Worm (Caenorhabditis elegans) whole organism, young adult: Measurements from ENCODE around the gene algn-8.

Experiments used
- B0336.3 ChIP-seq: fragments of 200-800 bp; sonication (Bioruptor generic); IDR thresholded peaks from 2 replicates; pipeline ENCODE4 v1.3.6; 2022; ENCODE audit warnings: missing genetic modification characterization, missing compliant biosample characterization
- F22D6.2 ChIP-seq: sonication (generic microtip); optimal IDR thresholded peaks from 2 replicates; lab custom pipeline; 2016; ENCODE audit warnings: mild to moderate bottlenecking, missing genetic modification characterization, missing compliant biosample characterization
- F52B5.7 ChIP-seq: sonication (generic microtip); optimal IDR thresholded peaks from 2 replicates; lab custom pipeline; 2016; ENCODE audit warnings: mild to moderate bottlenecking, missing genetic modification characterization, missing compliant biosample characterization
- F57C9.4 ChIP-seq: sonication (generic microtip); optimal IDR thresholded peaks from 2 replicates; lab custom pipeline; 2017; ENCODE audit warnings: mild to moderate bottlenecking, missing genetic modification characterization, missing compliant biosample characterization
- Y53F4B.3 ChIP-seq: fragments of 200-800 bp; sonication (Bioruptor generic); IDR thresholded peaks from 2 replicates; pipeline ENCODE4 v1.3.6; 2022; ENCODE audit warnings: missing genetic modification reagents, missing genetic modification characterization, missing compliant biosample characterization
- Y79H2A.3 ChIP-seq: fragments of 200-800 bp; sonication (Bioruptor generic); conservative IDR thresholded peaks from 2 replicates; pipeline ENCODE4 v1.3.6; 2022; ENCODE audit warnings: missing genetic modification reagents, missing genetic modification characterization, missing compliant biosample characterization
- Y95B8A.8 ChIP-seq: fragments of 200-800 bp; sonication (Bioruptor generic); IDR thresholded peaks from 2 replicates; pipeline ENCODE4 v1.3.6; 2022; ENCODE audit warnings: missing genetic modification reagents, missing genetic modification characterization, missing compliant biosample characterization
- akir-1 ChIP-seq: fragments of 200-800 bp; sonication (Bioruptor generic); optimal IDR thresholded peaks from 2 replicates; lab custom pipeline; 2018; ENCODE audit warnings: mild to moderate bottlenecking, missing genetic modification characterization, moderate library complexity, missing compliant biosample characterization
- ama-1 ChIP-seq, 3 experiments: fragments of 150-350 bp in 1 of 3; sonication (generic microtip) in 2 of 3; optimal IDR thresholded peaks; 2 replicates each; lab custom pipeline; 2014 to 2018; ENCODE audit warnings: missing biosample characterization in 2 of 3, missing genetic modification characterization in 2 of 3, missing genetic modification reagents in 2 of 3
- aptf-3 ChIP-seq: fragments of 200-800 bp; sonication (Bioruptor generic); IDR thresholded peaks from 2 replicates; pipeline ENCODE4 v1.3.6; 2022; ENCODE audit warnings: missing genetic modification characterization, missing compliant biosample characterization
- athp-1 ChIP-seq: sonication (generic microtip); optimal IDR thresholded peaks from 2 replicates; lab custom pipeline; 2017; ENCODE audit warnings: mild to moderate bottlenecking, missing genetic modification characterization, missing compliant biosample characterization
- bed-1 ChIP-seq: fragments of 200-800 bp; sonication (Bioruptor generic); IDR thresholded peaks from 2 replicates; pipeline ENCODE4 v1.3.6; 2022; ENCODE audit warnings: missing genetic modification reagents, missing genetic modification characterization, missing compliant biosample characterization
- cebp-2 ChIP-seq: fragments of 200-800 bp; sonication (Bioruptor generic); IDR thresholded peaks from 2 replicates; pipeline ENCODE4 v1.3.6; 2022; ENCODE audit warnings: missing genetic modification characterization, missing compliant biosample characterization
- ceh-100 ChIP-seq: fragments of 200-800 bp; sonication (Bioruptor generic); IDR thresholded peaks from 2 replicates; pipeline ENCODE4 v1.3.6; 2022; ENCODE audit warnings: missing genetic modification reagents, missing genetic modification characterization, missing compliant biosample characterization
- ceh-40 ChIP-seq: fragments of 200-800 bp; sonication (Bioruptor generic); IDR thresholded peaks from 2 replicates; pipeline ENCODE4 v1.3.6; 2022; ENCODE audit warnings: missing genetic modification characterization, missing compliant biosample characterization
- ceh-58 ChIP-seq: fragments of 200-800 bp; sonication (Bioruptor generic); IDR thresholded peaks from 2 replicates; pipeline ENCODE4 v1.3.6; 2022; ENCODE audit warnings: missing genetic modification characterization, missing compliant biosample characterization
- chd-7 ChIP-seq: sonication (generic microtip); optimal IDR thresholded peaks from 2 replicates; lab custom pipeline; 2016; ENCODE audit warnings: mild to moderate bottlenecking, missing genetic modification characterization, moderate library complexity, missing compliant biosample characterization
- dpff-1 ChIP-seq: sonication (generic microtip); optimal IDR thresholded peaks from 2 replicates; lab custom pipeline; 2017; ENCODE audit warnings: mild to moderate bottlenecking, missing genetic modification characterization, missing compliant biosample characterization
- egl-18 ChIP-seq: fragments of 200-800 bp; sonication (Bioruptor generic); IDR thresholded peaks from 2 replicates; pipeline ENCODE4 v1.3.6; 2022; ENCODE audit warnings: missing genetic modification reagents, missing genetic modification characterization, missing compliant biosample characterization
- egl-44 ChIP-seq: fragments of 200-800 bp; sonication (Bioruptor generic); IDR thresholded peaks from 2 replicates; pipeline ENCODE4 v1.3.6; 2022; ENCODE audit warnings: missing genetic modification reagents, missing genetic modification characterization, missing compliant biosample characterization
- hlh-26 ChIP-seq: fragments of 200-800 bp; sonication (Bioruptor generic); conservative IDR thresholded peaks from 2 replicates; pipeline ENCODE4 v1.3.6; 2022; ENCODE audit warnings: missing genetic modification reagents, missing genetic modification characterization, missing compliant biosample characterization
- hmg-20 ChIP-seq: fragments of 200-800 bp; sonication (Bioruptor generic); IDR thresholded peaks from 2 replicates; pipeline ENCODE4 v1.3.6; 2022; ENCODE audit warnings: missing genetic modification reagents, missing genetic modification characterization, missing compliant biosample characterization
- lag-1 ChIP-seq: fragments of 200-800 bp; sonication (Bioruptor generic); IDR thresholded peaks from 2 replicates; pipeline ENCODE4 v1.3.6; 2022; ENCODE audit warnings: missing genetic modification reagents, missing genetic modification characterization, missing compliant biosample characterization
- let-526 ChIP-seq: fragments of 200-800 bp; sonication (Bioruptor generic); IDR thresholded peaks from 2 replicates; pipeline ENCODE4 v1.3.6; 2022; ENCODE audit warnings: missing genetic modification reagents, missing genetic modification characterization, missing compliant biosample characterization
- lin-26 ChIP-seq: fragments of 200-800 bp; sonication (Bioruptor generic); IDR thresholded peaks from 2 replicates; pipeline ENCODE4 v1.3.6; 2022; ENCODE audit warnings: missing genetic modification reagents, missing genetic modification characterization, missing compliant biosample characterization
- lin-35 ChIP-seq, 3 experiments: fragments of 150-350 bp in 2 of 3; sonication (generic microtip) in 1 of 3; optimal IDR thresholded peaks; 2 replicates each; lab custom pipeline; 2014 to 2018; ENCODE audit warnings: missing biosample characterization in 3 of 3, missing genetic modification characterization in 3 of 3, missing genetic modification reagents in 3 of 3
- lin-40 ChIP-seq: sonication (generic microtip); optimal IDR thresholded peaks from 2 replicates; lab custom pipeline; 2016; ENCODE audit warnings: missing genetic modification characterization, mild to moderate bottlenecking, missing compliant biosample characterization, missing genotype, missing genetic modification reagents
- lin-54 ChIP-seq: fragments of 200-800 bp; sonication (Bioruptor generic); optimal IDR thresholded peaks from 2 replicates; lab custom pipeline; 2018; ENCODE audit warnings: mild to moderate bottlenecking, missing genetic modification characterization, missing compliant biosample characterization
- lsl-1 ChIP-seq: fragments of 200-800 bp; sonication (Bioruptor generic); optimal IDR thresholded peaks from 2 replicates; lab custom pipeline; 2018; ENCODE audit warnings: mild to moderate bottlenecking, missing genetic modification characterization, moderate library complexity, missing compliant biosample characterization
- madf-10 ChIP-seq: sonication (generic microtip); optimal IDR thresholded peaks from 2 replicates; lab custom pipeline; 2016; ENCODE audit warnings: mild to moderate bottlenecking, missing genetic modification characterization, missing compliant biosample characterization
- nfya-1 ChIP-seq: sonication (generic microtip); optimal IDR thresholded peaks from 2 replicates; lab custom pipeline; 2017; ENCODE audit warnings: antibody characterized with exemption, missing compliant biosample characterization, missing genetic modification characterization, borderline replicate concordance; ENCODE audit not compliant: insufficient read depth
- nhr-179 ChIP-seq: sonication (generic microtip); optimal IDR thresholded peaks from 2 replicates; lab custom pipeline; 2016; ENCODE audit warnings: mild to moderate bottlenecking, missing genetic modification characterization, missing compliant biosample characterization
- pbrm-1 ChIP-seq: fragments of 200-800 bp; sonication (Bioruptor generic); IDR thresholded peaks from 2 replicates; pipeline ENCODE4 v1.3.6; 2022; ENCODE audit warnings: missing genetic modification reagents, missing genetic modification characterization, missing compliant biosample characterization
- pha-4 ChIP-seq: fragments of 150-350 bp; sonication (generic microtip); optimal IDR thresholded peaks from 2 replicates; lab custom pipeline; 2014; ENCODE audit warnings: missing biosample characterization, missing genetic modification reagents, missing genetic modification characterization
- rcor-1 ChIP-seq: fragments of 200-800 bp; sonication (Bioruptor generic); IDR thresholded peaks from 2 replicates; pipeline ENCODE4 v1.3.6; 2022; ENCODE audit warnings: missing genetic modification reagents, missing genetic modification characterization, missing compliant biosample characterization
- rec-8 ChIP-seq, 2 experiments: sonication (generic microtip); optimal IDR thresholded peaks; 2 replicates each; lab custom pipeline; 2016; ENCODE audit warnings: mild to moderate bottlenecking in 2 of 2, missing genetic modification characterization in 2 of 2, missing genetic modification reagents in 2 of 2, missing genotype in 2 of 2, missing biosample characterization in 1 of 2, missing compliant biosample characterization in 1 of 2, moderate library complexity in 1 of 2
- sdz-38 ChIP-seq: sonication (generic microtip); optimal IDR thresholded peaks from 2 replicates; lab custom pipeline; 2016; ENCODE audit warnings: missing genotype, missing genetic modification characterization, missing compliant biosample characterization
- snpc-1.3 ChIP-seq: sonication (generic microtip); optimal IDR thresholded peaks from 2 replicates; lab custom pipeline; 2017; ENCODE audit warnings: missing genetic modification characterization, mild to moderate bottlenecking, missing compliant biosample characterization, antibody characterized with exemption, moderate library complexity, missing genotype, missing genetic modification reagents; ENCODE audit not compliant: insufficient read depth
- snpc-4 ChIP-seq, 5 experiments: fragments of 150-350 bp in 1 of 5; sonication (generic microtip) in 4 of 5; optimal IDR thresholded peaks; 2 replicates each; lab custom pipeline; 2014 to 2018; ENCODE audit warnings: missing genetic modification characterization in 5 of 5, missing biosample characterization in 3 of 5, antibody characterized with exemption in 2 of 5, mild to moderate bottlenecking in 2 of 5, missing compliant biosample characterization in 2 of 5, missing genotype in 2 of 5, moderate library complexity in 2 of 5, missing genetic modification reagents in 1 of 5
- zim-3 ChIP-seq: sonication (generic microtip); optimal IDR thresholded peaks from 2 replicates; lab custom pipeline; 2017; ENCODE audit warnings: mild to moderate bottlenecking, missing genetic modification characterization, moderate library complexity, missing compliant biosample characterization
- ztf-22 ChIP-seq: fragments of 200-800 bp; sonication (Bioruptor generic); optimal IDR thresholded peaks from 2 replicates; lab custom pipeline; 2018; ENCODE audit warnings: mild to moderate bottlenecking, missing genetic modification characterization, moderate library complexity, missing compliant biosample characterization
- ztf-25 ChIP-seq: fragments of 200-800 bp; sonication (Bioruptor generic); IDR thresholded peaks from 2 replicates; pipeline ENCODE4 v1.3.6; 2022; ENCODE audit warnings: missing genetic modification reagents, missing genetic modification characterization, missing compliant biosample characterization

Gene algn-8

ce11 chrII:9840313-9840712 is 45.9 kb downstream of the algn-8 start, which contains the start of gene ZK938.11:
Gene ZK938.11 (minus strand): TSS chrII:9840413.
- no peak for TF ChIP-seq pbrm-1 (GFP tag; lab: Robert Waterston, UW)
- TF ChIP-seq pha-4 = no peak
- TF ChIP-seq B0336.3 (GFP tag; lab: Robert Waterston, UW) = no peak
- TF ChIP-seq snpc-1.3 (tag; lab: Kevin White, UChicago) = no peak
- TF ChIP-seq nhr-179 = no peak
- TF ChIP-seq egl-18 (GFP tag; lab: Robert Waterston, UW) = no peak
- no peak for TF ChIP-seq let-526
- TF ChIP-seq athp-1 = no peak
- TF ChIP-seq ceh-40 (GFP tag; lab: Robert Waterston, UW) = no peak
- TF ChIP-seq, all 124 proteins: peak for 0

- TF ChIP-seq nfya-1 (no peak), madf-10 (tag; lab: Kevin White, UChicago) (no peak), Y95B8A.8 (GFP tag; lab: Robert Waterston, UW) (no peak), egl-44 (GFP tag; lab: Robert Waterston, UW) (no peak), Y79H2A.3 (GFP tag; lab: Robert Waterston, UW) (no peak), bed-1 (GFP tag; lab: Robert Waterston, UW) (no peak), Y53F4B.3 (GFP tag; lab: Robert Waterston, UW) (no peak), dpff-1 (tag; lab: Kevin White, UChicago) (no peak), akir-1 (GFP tag; lab: Kevin White, UChicago) (no peak), F57C9.4 (tag; lab: Kevin White, UChicago) (no peak), lsl-1 (GFP tag; lab: Kevin White, UChicago) (no peak), F22D6.2 (no peak), rcor-1 (no peak), rec-8 (tag; optimal IDR thresholded peaks at IDR 0.05; lab: Kevin White, UChicago) (no peak), cebp-2 (GFP tag; lab: Robert Waterston, UW) (no peak), chd-7 (tag; lab: Kevin White, UChicago) (no peak), lin-35 (GFP tag; optimal IDR thresholded peaks at IDR 0.05; lab: Kevin White, UChicago) (no peak), lin-40 (tag; lab: Kevin White, UChicago) (no peak)
These were observed 47.8 kb downstream of the algn-8 start, which contains the start of gene arrd-4 for ce11 chrII:9838260-9838935. Gene arrd-4 (minus strand): TSS chrII:9838310.

ce11 chrII:9835958-9836357 is 50.3 kb downstream of the algn-8 start:
- TF ChIP-seq B0336.3 (GFP tag; lab: Robert Waterston, UW) = no peak
- no peak for TF ChIP-seq ceh-58 (GFP tag; lab: Robert Waterston, UW)
- no peak for TF ChIP-seq aptf-3 (GFP tag; lab: Robert Waterston, UW)
- no peak for TF ChIP-seq ztf-22 (GFP tag; lab: Kevin White, UChicago)

- TF ChIP-seq ztf-25 (GFP tag; lab: Robert Waterston, UW) (no peak), F57C9.4 (tag; lab: Kevin White, UChicago) (no peak), hmg-20 (GFP tag; lab: Robert Waterston, UW) (no peak), hlh-26 (GFP tag; lab: Robert Waterston, UW) (no peak), sdz-38 (tag; lab: Kevin White, UChicago) (no peak), ztf-22 (GFP tag; lab: Kevin White, UChicago) (no peak), madf-10 (tag; lab: Kevin White, UChicago) (no peak), snpc-4 (GFP tag; optimal IDR thresholded peaks at IDR 0.05; lab: Kevin White, UChicago) (no peak), snpc-4 (tag; optimal IDR thresholded peaks at IDR 0.05; lab: Kevin White, UChicago) (no peak), lin-26 (GFP tag; lab: Robert Waterston, UW) (no peak), lag-1 (GFP tag; lab: Robert Waterston, UW) (no peak), ceh-100 (no peak), lin-54 (no peak), athp-1 (no peak), zim-3 (tag; lab: Kevin White, UChicago) (no peak), ama-1 (optimal IDR thresholded peaks at IDR 0.05; lab: Kevin White, UChicago) (no peak), ama-1 (GFP tag; optimal IDR thresholded peaks at IDR 0.05; lab: Kevin White, UChicago) (no peak), F52B5.7 (tag; lab: Kevin White, UChicago) (no peak)
These were observed 51.3 kb downstream of the algn-8 start, which contains the start of gene arrd-5 for ce11 chrII:9834921-9835320. Gene arrd-5 (plus strand): TSS chrII:9835221.
